Worm (Caenorhabditis elegans) whole organism, dauer: Measurements from ENCODE around the gene C05B5.11.

Experiments
- unc-62 ChIP-seq: sonication (generic microtip); optimal IDR thresholded peaks from 2 replicates; lab custom pipeline; 2017; ENCODE audit warnings: missing biosample characterization, missing genetic modification reagents, missing genetic modification characterization

C05B5.11 gene

DNA sequence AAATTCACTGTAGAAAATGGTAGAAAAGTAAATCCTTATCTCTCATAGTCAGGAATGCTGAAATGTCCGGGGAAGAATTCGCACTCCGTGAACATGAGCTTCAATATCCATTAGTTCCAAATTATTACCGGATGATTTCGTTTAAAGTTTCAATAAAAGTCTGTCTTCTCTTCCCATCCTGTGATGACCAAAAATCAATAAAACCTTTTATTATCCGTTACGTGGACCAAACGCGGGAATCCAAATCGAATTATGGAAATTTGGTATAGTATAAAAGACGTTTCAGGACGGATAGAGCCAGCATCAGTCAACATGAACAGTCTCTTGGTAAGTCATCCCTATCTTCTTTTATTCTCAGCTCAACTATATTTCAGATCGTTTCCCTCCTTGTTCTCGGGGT lies at the start of gene C05B5.11:
TSS of gene C05B5.11 (plus strand) at position 301 of the 400 bp plus-strand sequence.
- no peak for TF ChIP-seq unc-62 (GFP tag; lab: Kevin White, UChicago)

DNA sequence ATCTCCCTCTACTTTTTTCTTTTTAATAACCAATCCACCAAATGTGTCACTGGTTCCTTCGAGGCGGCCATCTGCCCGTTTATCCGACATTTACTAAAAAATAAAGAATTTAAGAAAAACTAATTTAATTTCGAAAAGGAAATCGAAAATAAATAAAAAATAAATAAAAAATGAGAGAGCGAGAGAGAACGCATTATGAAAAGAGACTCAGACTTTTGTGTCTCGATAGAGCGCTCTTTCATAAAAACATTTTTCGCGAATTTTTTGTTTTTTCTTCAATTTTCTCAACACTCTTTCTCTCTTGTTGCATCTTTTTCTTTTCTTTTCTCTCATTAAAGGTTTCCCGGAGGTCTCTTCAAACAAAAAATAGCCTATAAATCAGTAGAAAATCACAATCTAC lies 48.2 kb upstream of the C05B5.11 start, which contains the start of gene mog-1:
TSS of gene mog-1 (minus strand) at position 93 of the 400 bp plus-strand sequence.
- no peak for TF ChIP-seq unc-62 (GFP tag; lab: Kevin White, UChicago)

DNA sequence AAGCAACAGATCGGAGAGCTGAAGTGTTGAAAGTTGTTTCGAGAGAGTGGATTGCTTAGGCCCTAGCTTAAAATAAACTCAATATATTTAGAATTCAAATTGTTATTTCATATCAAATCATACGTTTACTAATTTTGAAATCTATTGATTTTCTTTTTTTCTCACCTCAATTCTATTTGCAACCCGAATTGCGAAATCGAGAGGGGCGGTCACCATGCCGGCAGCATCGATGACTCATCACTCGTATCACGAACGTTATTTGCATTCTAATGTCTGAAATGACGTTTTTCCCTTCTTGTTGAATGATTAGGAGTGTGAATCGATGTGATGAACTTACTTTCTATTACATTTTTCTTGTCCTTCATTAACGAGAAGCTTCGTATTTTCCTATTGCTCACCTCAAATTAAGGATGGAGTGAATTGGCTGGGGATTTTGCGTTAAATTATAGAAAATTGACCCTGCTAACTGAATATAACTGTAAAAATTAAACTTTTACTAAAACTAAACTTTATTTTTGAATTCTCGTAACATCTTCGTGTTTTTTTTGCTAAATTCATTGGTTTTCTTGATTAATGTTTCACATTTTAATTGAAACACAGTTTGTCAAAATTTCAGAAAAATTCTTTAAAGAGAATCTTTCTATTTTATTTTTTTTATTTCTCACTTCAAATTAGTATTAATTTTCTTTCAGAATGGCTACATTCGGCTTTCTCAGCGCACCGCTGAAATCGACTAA lies 47.5 kb upstream of the C05B5.11 start, which contains the start of gene alx-1:
TSS of gene alx-1 (plus strand) at position 687 of the 737 bp plus-strand sequence.
- TF ChIP-seq unc-62 (GFP tag; lab: Kevin White, UChicago), result no peak

DNA sequence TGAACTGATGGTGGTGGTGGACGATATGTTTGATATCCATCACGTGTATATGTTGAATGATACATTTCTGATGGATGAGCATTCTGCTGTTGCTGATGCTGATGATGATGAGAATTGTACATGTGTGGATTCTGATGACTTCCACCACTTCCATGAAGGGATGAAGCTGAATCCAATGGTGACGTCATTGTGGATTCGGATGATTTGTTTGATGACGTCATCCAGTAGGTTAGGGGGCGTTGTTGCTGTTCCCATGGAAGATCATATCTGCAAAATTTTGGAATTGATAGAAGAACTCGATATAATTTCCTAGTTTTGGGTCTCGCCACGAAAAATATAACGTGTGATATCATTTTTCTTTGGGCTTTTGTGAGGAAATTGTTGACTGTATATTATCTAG lies 40.9 kb upstream of the C05B5.11 start:
- no peak for TF ChIP-seq unc-62 (GFP tag; lab: Kevin White, UChicago)

- no peak for TF ChIP-seq unc-62 (GFP tag; lab: Kevin White, UChicago)
Measured at ce11 chrIII:9964416-9964815, 39.9 kb upstream of the C05B5.11 start.

ce11 chrIII:9965444-9965843 lies 38.9 kb upstream of the C05B5.11 start:
- no peak for TF ChIP-seq unc-62 (GFP tag; lab: Kevin White, UChicago)

DNA sequence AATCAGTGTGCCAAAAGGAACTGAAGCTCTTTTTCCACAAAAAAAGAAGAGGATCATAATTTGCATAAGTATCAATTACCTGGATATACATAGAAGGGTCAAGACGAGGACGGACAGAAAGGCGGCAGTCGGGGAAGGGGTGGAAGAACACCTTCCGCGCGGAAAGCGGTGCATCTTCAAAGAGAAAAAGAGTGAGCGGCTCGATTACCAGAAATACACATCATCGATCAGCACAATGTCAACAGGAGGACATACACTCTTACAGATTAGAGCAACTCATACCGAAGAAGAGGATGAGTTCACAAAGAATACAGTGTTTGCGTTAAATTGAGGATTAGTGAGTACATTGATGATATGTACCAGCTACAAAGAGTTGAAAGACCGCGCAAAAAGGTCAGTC lies 34.9 kb upstream of the C05B5.11 start:
- TF ChIP-seq unc-62 (GFP tag; lab: Kevin White, UChicago), result no peak

DNA sequence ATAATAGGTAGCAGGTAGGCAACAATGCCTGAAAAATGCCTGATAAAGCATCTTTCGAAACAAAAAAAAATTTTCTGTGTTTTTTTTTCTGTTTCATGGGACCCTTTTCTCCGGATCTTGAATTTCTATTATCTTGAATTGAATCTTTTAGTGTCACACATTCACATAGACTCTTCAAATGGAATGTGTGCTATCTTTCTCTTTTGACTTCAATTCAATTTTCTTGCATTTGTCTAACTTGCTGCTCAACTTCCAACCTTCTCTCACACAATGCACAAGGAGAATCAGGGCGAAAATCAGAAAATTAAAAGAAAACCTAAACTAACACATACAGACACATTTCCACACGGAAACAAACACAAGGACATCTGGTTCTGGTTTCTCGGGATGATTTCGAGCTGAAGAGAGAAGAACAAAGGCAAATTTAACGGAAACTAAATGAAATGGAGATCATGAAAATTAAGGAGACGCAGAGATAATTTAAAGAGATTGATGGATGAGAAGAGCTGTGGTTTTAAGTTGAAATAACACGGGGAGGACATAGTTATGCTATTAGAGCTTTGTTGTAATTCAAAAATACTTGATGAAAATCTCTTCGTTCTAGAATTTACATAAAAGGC lies 32.0 kb upstream of the C05B5.11 start:
- TF ChIP-seq unc-62 (GFP tag; lab: Kevin White, UChicago), result no peak

ce11 chrIII:9973765-9974164 lies 30.5 kb upstream of the C05B5.11 start, which contains the start of gene R10E12.2:
TSS of gene R10E12.2 (minus strand) at chrIII:9973865.
- TF ChIP-seq unc-62 (GFP tag; lab: Kevin White, UChicago), result no peak

DNA sequence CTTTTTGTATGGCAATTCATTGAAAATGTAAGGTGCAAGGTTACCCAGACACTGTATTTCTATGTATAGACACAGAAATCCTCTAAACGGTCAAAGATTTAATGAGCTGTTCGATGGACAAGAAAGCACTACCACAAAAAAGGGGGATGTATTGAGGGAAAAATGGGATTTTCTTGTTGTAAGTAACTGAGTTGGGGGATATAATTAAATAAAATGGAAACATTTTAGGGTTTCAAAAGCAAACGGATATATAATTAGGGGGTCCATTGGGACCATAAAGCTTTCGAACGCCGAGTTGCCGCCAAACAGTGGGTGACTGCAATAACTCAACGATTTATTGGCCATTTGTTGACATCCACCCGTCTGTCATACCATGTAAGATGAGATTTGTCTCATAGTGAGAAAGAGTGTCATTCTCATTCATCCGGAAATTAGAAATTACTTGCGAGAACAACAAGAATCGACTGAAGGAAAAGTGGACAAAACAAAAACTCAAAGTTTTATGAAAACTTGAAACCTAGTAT lies 22.1 kb upstream of the C05B5.11 start:
- no peak for TF ChIP-seq unc-62 (GFP tag; lab: Kevin White, UChicago)

ce11 chrIII:9984604-9985003 lies 19.7 kb upstream of the C05B5.11 start:
- TF ChIP-seq unc-62 (GFP tag; lab: Kevin White, UChicago), result no peak

DNA sequence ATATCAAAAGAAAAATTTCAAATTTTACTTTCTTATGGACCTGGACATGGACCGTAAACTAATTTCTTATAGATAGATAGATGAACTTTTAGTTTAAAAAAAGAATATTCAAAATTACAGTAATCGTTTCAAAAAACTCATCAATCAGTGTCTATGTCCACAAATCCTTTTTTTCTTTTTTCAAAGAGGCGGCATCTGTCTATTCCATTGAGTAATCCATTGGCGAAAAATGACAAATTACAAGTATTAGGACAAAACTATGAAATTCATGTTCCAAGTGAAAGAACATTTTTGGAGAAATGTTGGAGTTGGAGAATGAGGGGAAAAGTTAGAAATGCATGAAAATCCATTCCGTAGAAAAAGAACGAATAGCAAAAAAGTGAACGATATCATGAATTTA lies 18.8 kb upstream of the C05B5.11 start:
- TF ChIP-seq unc-62 (GFP tag; lab: Kevin White, UChicago), result no peak

- TF ChIP-seq unc-62 (GFP tag; lab: Kevin White, UChicago), result no peak
Measured at ce11 chrIII:9986827-9987429, 17.4 kb upstream of the C05B5.11 start, which contains the start of gene C05B5.12. TSS of gene C05B5.12 (plus strand) at chrIII:9987379.

DNA sequence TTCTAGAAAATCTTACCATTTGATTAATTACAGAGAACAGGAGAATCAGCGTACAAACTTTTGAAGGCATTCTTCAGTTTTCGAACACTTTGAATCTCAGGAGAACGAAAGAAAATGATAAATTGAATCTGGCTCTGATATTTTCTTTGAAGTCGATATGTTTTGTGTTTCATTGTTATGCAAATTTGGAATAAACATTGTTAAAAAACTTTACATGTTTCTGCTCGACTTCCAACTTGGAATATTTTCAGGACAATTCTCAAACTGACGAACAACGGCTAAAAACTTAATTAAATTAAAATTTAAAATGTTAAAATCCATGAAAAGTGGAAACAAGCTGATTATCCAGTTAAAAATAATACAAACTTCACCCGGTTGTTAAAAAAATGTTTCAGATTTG lies 16.0 kb upstream of the C05B5.11 start, which contains the start of gene C05B5.1:
TSS of gene C05B5.1 (minus strand) at position 101 of the 400 bp plus-strand sequence.
- no peak for TF ChIP-seq unc-62 (GFP tag; lab: Kevin White, UChicago)

- TF ChIP-seq unc-62 (GFP tag; lab: Kevin White, UChicago), result no peak
Measured at ce11 chrIII:9991324-9991723, 13.0 kb upstream of the C05B5.11 start.

DNA sequence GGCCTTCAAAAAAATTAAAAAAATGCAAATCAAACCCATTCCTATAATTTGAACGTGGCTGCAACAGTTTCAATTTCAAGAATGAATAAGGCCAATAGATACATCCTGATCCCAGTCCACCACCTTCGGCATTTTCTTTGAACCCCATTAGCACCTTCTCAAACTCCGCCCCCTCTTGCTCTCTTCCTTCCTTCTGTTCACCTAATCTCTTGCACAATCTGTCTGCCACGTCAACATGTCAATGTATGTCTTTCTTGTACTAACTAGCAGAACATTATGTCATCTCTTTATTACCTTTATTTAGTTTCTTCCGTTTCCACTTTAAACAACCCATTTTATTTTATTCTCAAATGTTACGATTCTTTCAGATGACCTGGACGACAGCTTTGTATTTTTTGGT lies 10.8 kb upstream of the C05B5.11 start, which contains the start of gene C05B5.4:
TSS of gene C05B5.4 (plus strand) at position 351 of the 400 bp plus-strand sequence.
- no peak for TF ChIP-seq unc-62 (GFP tag; lab: Kevin White, UChicago)
